Worm (Caenorhabditis elegans) whole organism, late embryonic: ENCODE results near the gene tbc-14.

ENCODE experiments used
- F13H6.1 ChIP-seq: sonication (generic microtip); optimal IDR thresholded peaks from 2 replicates; lab custom pipeline; 2016; ENCODE audit warnings: missing genetic modification characterization, missing compliant biosample characterization
- K09A11.1 ChIP-seq: sonication (generic microtip); optimal IDR thresholded peaks from 2 replicates; lab custom pipeline; 2017; ENCODE audit warnings: antibody characterized with exemption, mild to moderate bottlenecking, missing genetic modification characterization, missing compliant biosample characterization; ENCODE audit not compliant: insufficient read depth
- T23F11.4 ChIP-seq: fragments of 200-800 bp; sonication (Bioruptor generic); optimal IDR thresholded peaks from 2 replicates; lab custom pipeline; 2018; ENCODE audit warnings: mild to moderate bottlenecking, missing genetic modification characterization, missing compliant biosample characterization
- Y22D7AL.16 ChIP-seq: sonication (generic microtip); optimal IDR thresholded peaks from 2 replicates; lab custom pipeline; 2016; ENCODE audit warnings: missing genetic modification characterization, missing compliant biosample characterization
- ahr-1 ChIP-seq: sonication (generic microtip); optimal IDR thresholded peaks from 2 replicates; lab custom pipeline; 2016; ENCODE audit warnings: missing genetic modification characterization, missing compliant biosample characterization
- ceh-14 ChIP-seq: sonication (generic microtip); optimal IDR thresholded peaks from 2 replicates; lab custom pipeline; 2016; ENCODE audit warnings: missing genotype, missing genetic modification characterization, missing compliant biosample characterization
- ceh-18 ChIP-seq: sonication (generic microtip); optimal IDR thresholded peaks from 2 replicates; lab custom pipeline; 2016; ENCODE audit warnings: missing genetic modification characterization, missing compliant biosample characterization
- ceh-19 ChIP-seq: fragments of 200-800 bp; sonication (Bioruptor generic); optimal IDR thresholded peaks from 2 replicates; lab custom pipeline; 2018; ENCODE audit warnings: mild to moderate bottlenecking, missing genetic modification characterization, missing compliant biosample characterization
- ceh-2 ChIP-seq: sonication (generic microtip); optimal IDR thresholded peaks from 2 replicates; lab custom pipeline; 2016; ENCODE audit warnings: missing genotype, missing genetic modification characterization, missing compliant biosample characterization
- ceh-22 ChIP-seq: sonication (generic microtip); optimal IDR thresholded peaks from 2 replicates; lab custom pipeline; 2017; ENCODE audit warnings: missing biosample characterization, missing genetic modification characterization
- ceh-24 ChIP-seq: sonication (generic microtip); optimal IDR thresholded peaks from 2 replicates; lab custom pipeline; 2016; ENCODE audit warnings: mild to moderate bottlenecking, missing genetic modification characterization, missing compliant biosample characterization
- ceh-30 ChIP-seq: fragments of 150-350 bp; optimal IDR thresholded peaks from 2 replicates; lab custom pipeline; 2014; ENCODE audit warnings: missing biosample characterization, missing genetic modification characterization
- ceh-34 ChIP-seq: sonication (generic microtip); optimal IDR thresholded peaks from 2 replicates; lab custom pipeline; 2016; ENCODE audit warnings: mild to moderate bottlenecking, missing genetic modification characterization, missing compliant biosample characterization
- ceh-48 ChIP-seq: sonication (generic microtip); optimal IDR thresholded peaks from 2 replicates; lab custom pipeline; 2016; ENCODE audit warnings: missing genetic modification characterization, inconsistent platforms, missing compliant biosample characterization
- ceh-9 ChIP-seq: sonication (generic microtip); optimal IDR thresholded peaks from 2 replicates; lab custom pipeline; 2016; ENCODE audit warnings: mild to moderate bottlenecking, missing genetic modification characterization, inconsistent platforms, missing compliant biosample characterization
- che-1 ChIP-seq: sonication (generic microtip); optimal IDR thresholded peaks from 2 replicates; lab custom pipeline; 2016; ENCODE audit warnings: mild to moderate bottlenecking, missing genetic modification characterization, missing compliant biosample characterization
- elt-2 ChIP-seq: sonication (generic microtip); optimal IDR thresholded peaks from 2 replicates; lab custom pipeline; 2016; ENCODE audit warnings: missing genetic modification reagents, missing genetic modification characterization, missing compliant biosample characterization
- elt-4 ChIP-seq: sonication (generic microtip); optimal IDR thresholded peaks from 2 replicates; lab custom pipeline; 2016; ENCODE audit warnings: missing genetic modification characterization, missing compliant biosample characterization
- fax-1 ChIP-seq: sonication (generic microtip); optimal IDR thresholded peaks from 2 replicates; lab custom pipeline; 2016; ENCODE audit warnings: missing genotype, missing genetic modification characterization, missing compliant biosample characterization
- fkh-10 ChIP-seq: fragments of 150-350 bp; optimal IDR thresholded peaks from 2 replicates; lab custom pipeline; 2014; ENCODE audit warnings: missing biosample characterization, missing genetic modification reagents, missing genetic modification characterization
- gmeb-2 ChIP-seq: sonication (generic microtip); optimal IDR thresholded peaks from 2 replicates; lab custom pipeline; 2016; ENCODE audit warnings: missing genetic modification characterization, inconsistent platforms, missing compliant biosample characterization
- hlh-30 ChIP-seq: sonication (generic microtip); optimal IDR thresholded peaks from 2 replicates; lab custom pipeline; 2017; ENCODE audit warnings: antibody characterized with exemption, missing genetic modification characterization, missing compliant biosample characterization; ENCODE audit not compliant: insufficient read depth
- hlh-6 ChIP-seq: sonication (generic microtip); optimal IDR thresholded peaks from 2 replicates; lab custom pipeline; 2016; ENCODE audit warnings: missing genotype, missing genetic modification characterization, missing compliant biosample characterization
- hlh-8 ChIP-seq: sonication (generic microtip); optimal IDR thresholded peaks from 2 replicates; lab custom pipeline; 2016; ENCODE audit warnings: missing genotype, missing genetic modification characterization, missing compliant biosample characterization
- mec-3 ChIP-seq: sonication (generic microtip); optimal IDR thresholded peaks from 2 replicates; lab custom pipeline; 2016; ENCODE audit warnings: borderline replicate concordance, missing genetic modification characterization, missing compliant biosample characterization
- nfya-1 ChIP-seq: sonication (generic microtip); optimal IDR thresholded peaks from 2 replicates; lab custom pipeline; 2017; ENCODE audit warnings: missing genetic modification characterization, mild to moderate bottlenecking, missing compliant biosample characterization, antibody characterized with exemption, moderate library complexity
- nhr-232 ChIP-seq: sonication (generic microtip); optimal IDR thresholded peaks from 2 replicates; lab custom pipeline; 2016; ENCODE audit warnings: missing genetic modification characterization, missing compliant biosample characterization
- npax-4 ChIP-seq: sonication (generic microtip); optimal IDR thresholded peaks from 2 replicates; lab custom pipeline; 2016; ENCODE audit warnings: missing genetic modification characterization, missing compliant biosample characterization
- pat-9 ChIP-seq: fragments of 200-800 bp; sonication (Bioruptor generic); optimal IDR thresholded peaks from 2 replicates; lab custom pipeline; 2018; ENCODE audit warnings: mild to moderate bottlenecking, missing genetic modification characterization, moderate library complexity, missing compliant biosample characterization
- pax-1 ChIP-seq: fragments of 150-350 bp; optimal IDR thresholded peaks from 2 replicates; lab custom pipeline; 2014; ENCODE audit warnings: missing biosample characterization, missing genetic modification characterization
- pha-2 ChIP-seq: sonication (generic microtip); optimal IDR thresholded peaks from 2 replicates; lab custom pipeline; 2017; ENCODE audit warnings: mild to moderate bottlenecking, missing genetic modification characterization, missing compliant biosample characterization
- pha-4 ChIP-seq: fragments of 150-350 bp; optimal IDR thresholded peaks from 2 replicates; lab custom pipeline; 2018; ENCODE audit warnings: missing biosample characterization, missing genetic modification reagents, missing genetic modification characterization
- pqm-1 ChIP-seq: sonication (generic microtip); optimal IDR thresholded peaks from 2 replicates; lab custom pipeline; 2016; ENCODE audit warnings: missing genetic modification characterization, missing compliant biosample characterization
- rnt-1 ChIP-seq: sonication (generic microtip); optimal IDR thresholded peaks from 2 replicates; lab custom pipeline; 2016; ENCODE audit warnings: missing genetic modification characterization, missing compliant biosample characterization
- sdc-2 ChIP-seq: sonication (generic microtip); optimal IDR thresholded peaks from 2 replicates; lab custom pipeline; 2016; ENCODE audit warnings: missing genotype, missing genetic modification characterization, missing compliant biosample characterization
- sox-2 ChIP-seq: fragments of 200-800 bp; sonication (Bioruptor generic); IDR thresholded peaks from 2 replicates; pipeline ENCODE4 v1.3.6; 2022; ENCODE audit warnings: missing genetic modification reagents, missing genetic modification characterization, missing compliant biosample characterization
- syd-9 ChIP-seq: sonication (generic microtip); optimal IDR thresholded peaks from 2 replicates; lab custom pipeline; 2016; ENCODE audit warnings: mild to moderate bottlenecking, missing genetic modification characterization, moderate library complexity, missing compliant biosample characterization
- tbx-7 ChIP-seq: sonication (generic microtip); optimal IDR thresholded peaks from 2 replicates; lab custom pipeline; 2016; ENCODE audit warnings: missing genotype, missing genetic modification characterization, missing compliant biosample characterization
- ttx-3 ChIP-seq: sonication (generic microtip); optimal IDR thresholded peaks from 2 replicates; lab custom pipeline; 2016; ENCODE audit warnings: missing genetic modification reagents, missing genetic modification characterization, missing compliant biosample characterization
- unc-42 ChIP-seq: sonication (generic microtip); optimal IDR thresholded peaks from 2 replicates; lab custom pipeline; 2016; ENCODE audit warnings: missing genotype, missing genetic modification characterization, missing compliant biosample characterization
- unc-55 ChIP-seq: sonication (generic microtip); optimal IDR thresholded peaks from 2 replicates; lab custom pipeline; 2017; ENCODE audit warnings: missing biosample characterization, missing genetic modification reagents, missing genetic modification characterization
- unc-86 ChIP-seq: sonication (generic microtip); optimal IDR thresholded peaks from 2 replicates; lab custom pipeline; 2016; ENCODE audit warnings: missing genetic modification characterization, missing compliant biosample characterization
- ztf-16 ChIP-seq: sonication (generic microtip); optimal IDR thresholded peaks from 2 replicates; lab custom pipeline; 2017; ENCODE audit warnings: missing genetic modification characterization, missing compliant biosample characterization

tbc-14 gene

ce11 chrII:13469043-13469652 lies 21.8 kb upstream of the tbc-14 start, which contains the start of gene E01G4.3 (continued):
- TF ChIP-seq fkh-10 (no peak), pat-9 (tag; lab: Kevin White, UChicago) (no peak), sox-2 (GFP tag; lab: Robert Waterston, UW) (no peak), tbx-7 (tag; lab: Kevin White, UChicago) (no peak), elt-2 (peak; percentile 84), pqm-1 (tag; lab: Kevin White, UChicago) (peak; percentile 31), Y22D7AL.16 (tag; lab: Kevin White, UChicago) (no peak), che-1 (tag; lab: Kevin White, UChicago) (no peak), unc-55 (GFP tag; lab: Kevin White, UChicago) (no peak), nhr-232 (no peak), syd-9 (tag; lab: Kevin White, UChicago) (no peak), hlh-30 (tag; lab: Kevin White, UChicago) (peak; percentile 40), gmeb-2 (tag; lab: Kevin White, UChicago) (no peak), ceh-30 (tag; lab: Kevin White, UChicago) (no peak), ahr-1 (tag; lab: Kevin White, UChicago) (no peak), elt-4 (no peak), unc-86 (tag; lab: Kevin White, UChicago) (no peak), sdc-2 (tag; lab: Kevin White, UChicago) (no peak), rnt-1 (tag; lab: Kevin White, UChicago) (peak; percentile 59), ceh-18 (tag; lab: Kevin White, UChicago) (peak; percentile 72), ceh-48 (tag; lab: Kevin White, UChicago) (no peak)

- TF ChIP-seq ceh-19 (no peak), ceh-48 (tag; lab: Kevin White, UChicago) (no peak), nfya-1 (no peak), hlh-6 (tag; lab: Kevin White, UChicago) (no peak), elt-2 (peak; percentile 96), T23F11.4 (GFP tag; lab: Kevin White, UChicago) (no peak), nhr-232 (no peak)
- TF ChIP-seq, all 69 proteins: peak for 1
These were observed 20.5 kb upstream of the tbc-14 start for ce11 chrII:13467838-13468389.

- no peak for TF ChIP-seq pax-1 (tag; lab: Kevin White, UChicago)
- TF ChIP-seq elt-2, result peak; percentile 2
These were observed 18.0 kb upstream of the tbc-14 start for ce11 chrII:13465381-13465838.

- TF ChIP-seq fax-1 (tag; lab: Kevin White, UChicago) (no peak), unc-55 (GFP tag; lab: Kevin White, UChicago) (peak; percentile 97), npax-4 (tag; lab: Kevin White, UChicago) (no peak), Y22D7AL.16 (tag; lab: Kevin White, UChicago) (no peak), T23F11.4 (GFP tag; lab: Kevin White, UChicago) (no peak), ceh-9 (tag; lab: Kevin White, UChicago) (no peak), rnt-1 (tag; lab: Kevin White, UChicago) (peak; percentile 75), sdc-2 (tag; lab: Kevin White, UChicago) (no peak), pax-1 (tag; lab: Kevin White, UChicago) (no peak), ahr-1 (tag; lab: Kevin White, UChicago) (no peak), ceh-34 (tag; lab: Kevin White, UChicago) (peak; percentile 5), ceh-24 (tag; lab: Kevin White, UChicago) (no peak), ceh-14 (tag; lab: Kevin White, UChicago) (no peak), unc-86 (tag; lab: Kevin White, UChicago) (no peak), pha-4 (tag; lab: Kevin White, UChicago) (no peak), ztf-16 (tag; lab: Kevin White, UChicago) (peak; percentile 29), elt-4 (no peak), mec-3 (tag; lab: Kevin White, UChicago) (no peak), hlh-8 (tag; lab: Kevin White, UChicago) (no peak), sox-2 (GFP tag; lab: Robert Waterston, UW) (no peak), ceh-2 (tag; lab: Kevin White, UChicago) (no peak), ceh-22 (tag; lab: Kevin White, UChicago) (no peak), ttx-3 (tag; lab: Kevin White, UChicago) (no peak), pha-2 (tag; lab: Kevin White, UChicago) (no peak), K09A11.1 (no peak), unc-42 (no peak), gmeb-2 (tag; lab: Kevin White, UChicago) (no peak), F13H6.1 (peak; percentile 4)
These were observed 14.4 kb upstream of the tbc-14 start for ce11 chrII:13461604-13462375.
